Worm (Caenorhabditis elegans) whole organism, early embryonic: Measurements from ENCODE around the gene grl-11.

Experiments
- B0310.2 ChIP-seq: sonication (generic microtip); optimal IDR thresholded peaks from 2 replicates; lab custom pipeline; 2016; ENCODE audit warnings: mild to moderate bottlenecking, missing genetic modification characterization, missing compliant biosample characterization
- F13C5.2 ChIP-seq: sonication (generic microtip); optimal IDR thresholded peaks from 2 replicates; lab custom pipeline; 2017; ENCODE audit warnings: mild to moderate bottlenecking, missing genetic modification characterization, inconsistent platforms, missing compliant biosample characterization
- aly-1 ChIP-seq: sonication (generic microtip); optimal IDR thresholded peaks from 2 replicates; lab custom pipeline; 2016; ENCODE audit warnings: missing genetic modification characterization, missing compliant biosample characterization
- ama-1 ChIP-seq: fragments of 150-350 bp; optimal IDR thresholded peaks from 2 replicates; lab custom pipeline; 2014
- ceh-13 ChIP-seq: fragments of 200-800 bp; sonication (Bioruptor generic); optimal IDR thresholded peaks from 2 replicates; lab custom pipeline; 2018; ENCODE audit warnings: mild to moderate bottlenecking, missing genetic modification characterization, missing compliant biosample characterization
- ceh-36 ChIP-seq: sonication (generic microtip); optimal IDR thresholded peaks from 2 replicates; lab custom pipeline; 2016; ENCODE audit warnings: missing genetic modification characterization, inconsistent platforms, missing compliant biosample characterization
- ets-7 ChIP-seq: sonication (generic microtip); optimal IDR thresholded peaks from 2 replicates; lab custom pipeline; 2016; ENCODE audit warnings: missing genotype, missing genetic modification characterization, missing compliant biosample characterization
- flt-1 ChIP-seq: fragments of 200-800 bp; sonication (Bioruptor generic); IDR thresholded peaks from 2 replicates; pipeline ENCODE4 v1.3.6; 2022; ENCODE audit warnings: missing genetic modification characterization, missing compliant biosample characterization
- hmbx-1 ChIP-seq: sonication (generic microtip); optimal IDR thresholded peaks from 2 replicates; lab custom pipeline; 2016; ENCODE audit warnings: mild to moderate bottlenecking, missing genetic modification characterization, missing compliant biosample characterization
- hmg-4 ChIP-seq: fragments of 200-800 bp; sonication (Bioruptor generic); optimal IDR thresholded peaks from 2 replicates; lab custom pipeline; 2018; ENCODE audit warnings: mild to moderate bottlenecking, missing genetic modification characterization, missing compliant biosample characterization
- hnd-1 ChIP-seq: sonication (generic microtip); optimal IDR thresholded peaks from 2 replicates; lab custom pipeline; 2016; ENCODE audit warnings: missing genetic modification characterization, missing compliant biosample characterization
- pes-1 ChIP-seq: fragments of 200-800 bp; sonication (Bioruptor generic); IDR thresholded peaks from 2 replicates; pipeline ENCODE4 v1.3.6; 2022; ENCODE audit warnings: missing genetic modification reagents, missing genetic modification characterization, missing compliant biosample characterization
- scrt-1 ChIP-seq: fragments of 200-800 bp; sonication (Bioruptor generic); IDR thresholded peaks from 2 replicates; pipeline ENCODE4 v1.3.6; 2022; ENCODE audit warnings: missing genetic modification characterization, missing compliant biosample characterization
- sea-1 ChIP-seq: fragments of 200-800 bp; sonication (Bioruptor generic); conservative IDR thresholded peaks from 2 replicates; pipeline ENCODE4 v1.3.6; 2022; ENCODE audit warnings: missing genetic modification characterization, missing compliant biosample characterization
- tbx-11 ChIP-seq: fragments of 200-800 bp; sonication (Bioruptor generic); IDR thresholded peaks from 2 replicates; pipeline ENCODE4 v1.3.6; 2022; ENCODE audit warnings: missing genetic modification characterization, missing compliant biosample characterization
- tbx-37 ChIP-seq: fragments of 200-800 bp; sonication (Bioruptor generic); conservative IDR thresholded peaks from 2 replicates; pipeline ENCODE4 v1.3.6; 2022; ENCODE audit warnings: missing genetic modification reagents, missing genetic modification characterization, missing compliant biosample characterization
- tra-4 ChIP-seq: sonication (generic microtip); optimal IDR thresholded peaks from 2 replicates; lab custom pipeline; 2017; ENCODE audit warnings: missing genetic modification characterization, missing compliant biosample characterization

Gene grl-11

DNA sequence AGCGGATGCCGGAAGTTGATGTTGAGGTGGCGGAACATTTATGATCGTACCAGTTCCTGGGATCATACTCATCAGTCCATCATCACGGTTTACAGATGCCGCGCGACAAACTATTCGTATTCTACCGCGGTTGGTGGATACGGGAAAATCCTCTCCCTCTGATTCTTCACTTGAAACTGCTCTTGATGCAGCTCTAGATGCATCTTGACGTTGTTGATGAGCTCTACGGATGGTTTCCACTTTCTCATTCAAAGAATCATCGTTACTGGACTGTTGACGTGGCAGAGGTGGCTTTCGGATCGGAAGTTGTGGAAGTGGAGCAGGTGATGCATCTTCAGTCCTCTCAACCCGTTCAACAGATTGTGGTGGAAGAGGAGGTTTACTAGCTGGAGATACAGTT is 31.0 kb upstream of the grl-11 start:
- TF ChIP-seq ceh-13 (GFP tag; lab: Kevin White, UChicago) (no peak), hnd-1 (tag; lab: Kevin White, UChicago) (no peak), F13C5.2 (no peak), flt-1 (GFP tag; lab: Robert Waterston, UW) (no peak), hmg-4 (no peak), aly-1 (tag; lab: Kevin White, UChicago) (no peak)

DNA sequence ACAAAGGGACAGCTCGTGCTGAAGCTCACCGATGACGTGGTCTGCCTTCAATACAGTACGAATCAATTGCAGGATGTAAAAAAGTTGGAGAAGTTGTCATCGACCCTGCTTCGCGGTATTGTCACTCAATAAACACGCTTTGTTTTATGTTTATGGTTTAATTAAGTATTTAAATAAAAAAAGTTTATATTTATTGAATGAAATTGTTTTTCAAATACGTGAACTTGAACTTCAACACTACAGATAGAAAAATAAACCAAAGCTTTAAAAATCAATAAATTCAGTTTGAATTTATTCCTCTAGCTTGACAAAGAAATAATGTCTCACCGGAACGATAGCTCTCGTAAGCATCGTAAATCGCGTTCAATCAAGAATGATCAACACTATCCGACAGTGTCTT is 27.6 kb upstream of the grl-11 start, which contains the start of gene ZK512.8:
ZK512.8 (plus strand) TSS at position 301 of the 400 bp plus-strand sequence.
- TF ChIP-seq F13C5.2 = no peak
- TF ChIP-seq ets-7 (tag; lab: Kevin White, UChicago) = no peak
- no peak for TF ChIP-seq scrt-1 (GFP tag; lab: Robert Waterston, UW)
- no peak for TF ChIP-seq hnd-1 (tag; lab: Kevin White, UChicago)
- no peak for TF ChIP-seq tbx-11 (GFP tag; lab: Robert Waterston, UW)
- no peak for TF ChIP-seq hmg-4
- TF ChIP-seq flt-1 (GFP tag; lab: Robert Waterston, UW) = no peak
- no peak for TF ChIP-seq pes-1
- TF ChIP-seq B0310.2 (tag; lab: Kevin White, UChicago) = no peak
- no peak for TF ChIP-seq tra-4 (tag; lab: Kevin White, UChicago)

DNA sequence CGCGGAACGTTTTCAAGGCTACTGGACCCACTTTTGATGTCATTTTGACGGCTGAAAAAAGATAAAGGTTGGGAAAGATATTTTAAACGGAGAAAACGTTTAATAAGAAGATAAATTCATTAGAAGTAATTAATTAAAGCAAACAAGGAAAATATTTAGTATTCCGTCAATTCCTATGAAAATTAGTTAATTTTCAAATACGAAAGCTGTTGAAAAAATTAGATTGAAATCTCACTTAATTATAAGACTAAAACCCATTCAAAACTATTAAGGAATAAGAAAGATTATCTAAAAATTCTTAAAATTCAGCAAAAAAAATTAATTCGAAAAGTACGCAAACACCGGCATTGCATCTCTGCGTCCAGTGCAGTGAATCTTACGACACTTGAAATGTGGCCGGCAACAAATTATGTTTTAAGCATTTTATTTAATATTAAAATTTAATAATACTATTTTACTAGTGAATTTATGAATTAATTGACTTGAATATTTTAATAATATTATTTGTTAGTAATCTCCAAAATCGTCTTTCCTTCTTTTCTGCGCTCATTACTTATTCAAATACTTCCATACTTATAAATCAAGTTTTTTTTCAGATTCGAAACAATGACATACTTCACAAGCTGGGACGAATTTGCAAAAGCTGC is 26.7 kb upstream of the grl-11 start, which contains the start of the genes ZK512.2 and ZK512.4:
ZK512.2 (minus strand) TSS at position 51 of the 647 bp plus-strand sequence.
ZK512.4 (plus strand) TSS at position 597 of the 647 bp plus-strand sequence.
- TF ChIP-seq pes-1 = no peak
- TF ChIP-seq B0310.2 (tag; lab: Kevin White, UChicago) = no peak
- TF ChIP-seq scrt-1 (GFP tag; lab: Robert Waterston, UW) = no peak
- no peak for TF ChIP-seq hnd-1 (tag; lab: Kevin White, UChicago)
- no peak for TF ChIP-seq ama-1 (lab: Kevin White, UChicago)
- TF ChIP-seq hmbx-1 = no peak
- no peak for TF ChIP-seq aly-1 (tag; lab: Kevin White, UChicago)
- TF ChIP-seq hmg-4 = no peak
- no peak for TF ChIP-seq sea-1 (GFP tag; lab: Robert Waterston, UW)
- no peak for TF ChIP-seq F13C5.2
- no peak for TF ChIP-seq ceh-36 (tag; lab: Kevin White, UChicago)
- no peak for TF ChIP-seq ceh-13 (GFP tag; lab: Kevin White, UChicago)
- no peak for TF ChIP-seq tbx-37
- TF ChIP-seq flt-1 (GFP tag; lab: Robert Waterston, UW) = no peak
- no peak for TF ChIP-seq tra-4 (tag; lab: Kevin White, UChicago)
- no peak for TF ChIP-seq tbx-11 (GFP tag; lab: Robert Waterston, UW)

DNA sequence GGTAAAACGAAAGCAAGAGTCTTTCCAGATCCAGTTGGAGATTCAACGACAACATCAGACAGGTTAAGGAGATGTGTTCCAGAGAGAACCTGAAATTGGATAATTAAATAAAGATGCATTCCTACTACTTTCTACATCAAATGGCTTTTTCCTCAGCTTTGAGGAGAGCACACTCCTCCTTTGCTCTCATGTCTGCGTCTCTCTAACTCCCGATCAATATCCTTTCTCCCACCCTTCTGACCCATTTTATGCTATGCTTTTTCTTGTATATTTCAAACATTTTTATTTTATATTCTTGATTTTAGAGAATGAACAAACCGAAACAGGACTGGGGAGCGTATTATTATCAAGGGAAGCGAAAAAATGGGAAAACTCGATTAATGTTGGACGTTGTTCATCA is 25.7 kb upstream of the grl-11 start, which contains the start of gene ZK512.11:
ZK512.11 (plus strand) TSS at position 301 of the 400 bp plus-strand sequence.
- TF ChIP-seq pes-1 (no peak), tbx-37 (no peak), F13C5.2 (no peak), ceh-36 (tag; lab: Kevin White, UChicago) (no peak)

DNA sequence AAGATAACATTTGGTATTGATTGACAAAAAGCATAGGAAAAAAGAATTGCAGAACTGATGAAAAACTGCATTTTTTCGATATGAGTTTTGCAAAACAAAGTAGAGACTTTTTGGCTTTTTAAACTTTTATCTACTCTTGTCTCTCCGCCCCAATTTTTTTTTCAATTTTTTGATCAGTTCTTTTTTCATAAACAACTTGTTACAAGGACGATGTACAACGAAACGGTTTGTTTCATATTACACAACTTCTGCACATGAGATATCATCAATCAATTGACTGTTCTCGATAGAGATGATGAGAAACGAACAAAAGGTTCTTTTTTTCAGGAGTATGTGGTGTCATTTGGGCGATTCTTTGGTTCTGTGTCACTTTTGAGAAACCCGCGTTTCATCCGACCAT is 20.4 kb upstream of the grl-11 start, which contains the start of gene ZK512.7:
ZK512.7 (minus strand) TSS at position 101 of the 400 bp plus-strand sequence.
- TF ChIP-seq pes-1 (no peak), tbx-37 (no peak), tbx-11 (GFP tag; lab: Robert Waterston, UW) (no peak), hmbx-1 (no peak), hnd-1 (tag; lab: Kevin White, UChicago) (no peak), ama-1 (lab: Kevin White, UChicago) (no peak), ceh-13 (GFP tag; lab: Kevin White, UChicago) (no peak), flt-1 (GFP tag; lab: Robert Waterston, UW) (no peak), tra-4 (tag; lab: Kevin White, UChicago) (no peak), sea-1 (GFP tag; lab: Robert Waterston, UW) (no peak), B0310.2 (tag; lab: Kevin White, UChicago) (no peak), scrt-1 (GFP tag; lab: Robert Waterston, UW) (no peak), aly-1 (tag; lab: Kevin White, UChicago) (no peak), hmg-4 (no peak), ceh-36 (tag; lab: Kevin White, UChicago) (no peak)

DNA sequence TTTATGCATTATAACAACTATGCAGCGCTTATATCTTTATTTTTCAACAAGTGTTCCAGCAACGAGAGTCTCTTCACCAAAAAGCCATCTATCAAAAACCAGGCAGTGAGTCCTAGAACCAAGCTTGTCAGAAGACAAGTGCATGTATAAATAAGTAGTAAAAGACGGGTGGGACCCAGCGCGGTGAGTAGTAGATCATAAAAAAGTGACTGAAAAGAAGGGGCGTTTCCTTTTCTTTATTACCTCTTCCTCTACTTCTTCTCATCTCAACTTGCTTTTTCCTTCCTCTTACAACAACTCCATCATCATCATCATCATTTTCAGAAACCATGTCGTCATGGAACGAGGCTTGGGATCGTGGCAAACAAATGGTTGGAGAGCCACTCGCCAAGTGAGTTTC is 18.4 kb upstream of the grl-11 start, which contains the start of gene eat-4:
eat-4 (plus strand) TSS at position 301 of the 400 bp plus-strand sequence.
- TF ChIP-seq hmg-4 (no peak), ets-7 (tag; lab: Kevin White, UChicago) (no peak)

DNA sequence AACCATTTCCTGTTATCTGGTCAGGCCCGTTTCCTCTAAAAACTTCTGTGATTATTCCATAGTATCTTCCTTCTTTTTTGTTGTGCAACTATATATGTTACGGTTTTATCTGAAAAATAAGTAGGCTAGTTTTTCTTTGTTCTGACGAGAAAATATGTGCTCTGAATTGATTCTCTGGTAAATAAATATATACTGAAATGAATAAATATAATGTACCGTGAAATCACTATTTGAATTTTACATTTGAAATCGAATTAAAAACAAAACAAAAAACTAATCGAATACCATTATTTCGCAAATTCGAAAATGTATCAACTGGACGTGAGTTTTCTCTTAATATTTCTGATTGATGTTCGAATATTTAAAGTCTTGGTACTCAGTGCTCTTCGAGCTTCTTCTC is 12.4 kb upstream of the grl-11 start, which contains the start of gene ZK512.10:
ZK512.10 (plus strand) TSS at position 301 of the 400 bp plus-strand sequence.
- no peak for TF ChIP-seq ceh-13 (GFP tag; lab: Kevin White, UChicago)
- TF ChIP-seq tbx-11 (GFP tag; lab: Robert Waterston, UW) = no peak
- TF ChIP-seq pes-1 = no peak
- no peak for TF ChIP-seq F13C5.2
- TF ChIP-seq hmg-4 = no peak
- no peak for TF ChIP-seq ceh-36 (tag; lab: Kevin White, UChicago)
- no peak for TF ChIP-seq ets-7 (tag; lab: Kevin White, UChicago)
- TF ChIP-seq hnd-1 (tag; lab: Kevin White, UChicago) = no peak
- no peak for TF ChIP-seq aly-1 (tag; lab: Kevin White, UChicago)
- TF ChIP-seq B0310.2 (tag; lab: Kevin White, UChicago) = no peak

DNA sequence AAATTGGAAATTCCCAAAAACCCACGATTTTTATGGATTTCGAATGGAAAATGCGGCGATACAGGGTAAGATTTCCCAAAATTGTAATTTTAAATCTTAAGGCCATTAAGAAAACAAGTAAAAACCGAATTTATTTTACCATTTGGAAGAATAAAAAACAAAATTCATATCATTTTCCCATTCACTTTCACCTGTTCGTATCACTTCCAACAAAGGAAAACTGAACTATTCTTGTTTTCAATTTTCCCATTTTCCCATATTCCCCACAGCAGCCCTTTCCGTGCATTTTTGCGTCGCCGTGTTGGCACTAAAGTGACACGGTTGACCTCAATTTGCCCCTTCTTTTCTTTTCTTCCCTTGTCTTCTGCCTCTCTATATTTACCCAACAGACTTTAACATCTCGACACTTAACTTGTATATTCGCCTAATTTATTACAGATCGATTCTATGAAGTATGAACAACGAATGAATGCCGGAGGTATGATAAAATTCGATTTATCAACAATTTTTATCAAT is 7.7 kb upstream of the grl-11 start, which contains the start of gene sec-16A.1:
sec-16A.1 (plus strand) TSS at position 51 of the 516 bp plus-strand sequence.
- no peak for TF ChIP-seq pes-1
- no peak for TF ChIP-seq scrt-1 (GFP tag; lab: Robert Waterston, UW)
- TF ChIP-seq hmg-4 = no peak
- no peak for TF ChIP-seq tbx-37
- TF ChIP-seq ama-1 (lab: Kevin White, UChicago) = no peak
- no peak for TF ChIP-seq ceh-13 (GFP tag; lab: Kevin White, UChicago)
- no peak for TF ChIP-seq hnd-1 (tag; lab: Kevin White, UChicago)
- TF ChIP-seq ets-7 (tag; lab: Kevin White, UChicago) = no peak
- TF ChIP-seq sea-1 (GFP tag; lab: Robert Waterston, UW) = no peak
- no peak for TF ChIP-seq aly-1 (tag; lab: Kevin White, UChicago)
- no peak for TF ChIP-seq flt-1 (GFP tag; lab: Robert Waterston, UW)
- TF ChIP-seq F13C5.2 = no peak
- no peak for TF ChIP-seq B0310.2 (tag; lab: Kevin White, UChicago)
- TF ChIP-seq tra-4 (tag; lab: Kevin White, UChicago) = no peak
- no peak for TF ChIP-seq hmbx-1
- no peak for TF ChIP-seq ceh-36 (tag; lab: Kevin White, UChicago)
